Fruit fly (Drosophila melanogaster) whole organism, prepupa: Measurements from ENCODE around the gene Ppat-Dpck.

ENCODE experiments used
- CG10669 ChIP-seq: fragments of 200-800 bp; sonication (Bioruptor generic); optimal IDR thresholded peaks from 3 replicates; lab custom pipeline; 2018; ENCODE audit warnings: missing biosample characterization, mild to moderate bottlenecking, missing genetic modification characterization, moderate library complexity
- Gug ChIP-seq: fragments of 200-800 bp; sonication (Bioruptor generic); IDR thresholded peaks from 2 replicates; pipeline ENCODE4 v1.3.6; 2022; ENCODE audit warnings: missing biosample characterization, missing genetic modification characterization
- Met ChIP-seq: fragments of 200-800 bp; sonication (Bioruptor generic); optimal IDR thresholded peaks from 3 replicates; lab custom pipeline; 2016; ENCODE audit warnings: missing biosample characterization, missing genetic modification characterization
- eg ChIP-seq: fragments of 200-800 bp; sonication (Bioruptor generic); IDR thresholded peaks from 3 replicates; pipeline ENCODE4 v1.3.6; 2022; ENCODE audit warnings: missing biosample characterization, missing genetic modification characterization

dm6 chr3L:5810633-5811341, 42.2 kb upstream of the Ppat-Dpck start, which contains the start of the genes S6k and kri:
- no peak for TF ChIP-seq eg
- TF ChIP-seq Met (GFP tag; lab: Kevin White, UChicago) = no peak
- TF ChIP-seq CG10669 (GFP tag; lab: Kevin White, UChicago) = no peak
- peak; percentile 35; the same call in 1 of the 2 replicates for TF ChIP-seq Gug
